Fruit fly (Drosophila melanogaster): ENCODE measurements around the gene Crag.

The Crag gene

dm6 chrX:8583159-8583558 is 8.7 kb upstream of the Crag start (continued):
- no peak for TF ChIP-seq CG11247 (GFP tag; IDR thresholded peaks at IDR 0.05)
- TF ChIP-seq wor (GFP tag; IDR thresholded peaks at IDR 0.05): no peak
- no peak for TF ChIP-seq Ets97D (GFP tag; optimal IDR thresholded peaks at IDR 0.05)
- TF ChIP-seq br (optimal IDR thresholded peaks at IDR 0.05): no peak
- TF ChIP-seq az2 (GFP tag; optimal IDR thresholded peaks at IDR 0.05): no peak
- no peak for TF ChIP-seq zf30C (GFP tag; optimal IDR thresholded peaks at IDR 0.05)
- TF ChIP-seq ap (GFP tag; IDR thresholded peaks at IDR 0.05): no peak
- TF ChIP-seq TFAM (GFP tag; optimal IDR thresholded peaks at IDR 0.05): no peak
- 0 out of 2 replicates have a peak, but pooled peaks have one; percentile 24 for TF ChIP-seq CG31224 (GFP tag; IDR thresholded peaks at IDR 0.05)
- no peak for TF ChIP-seq CG1832 (GFP tag; optimal IDR thresholded peaks at IDR 0.05)
- no peak for TF ChIP-seq CG8765 (GFP tag; IDR thresholded peaks at IDR 0.05)
- TF ChIP-seq CG9609 (GFP tag; optimal IDR thresholded peaks at IDR 0.05): no peak
- TF ChIP-seq Drgx (GFP tag; IDR thresholded peaks at IDR 0.05): no peak
- TF ChIP-seq ac (GFP tag; optimal IDR thresholded peaks at IDR 0.05): no peak
- no peak for TF ChIP-seq Pdp1 (GFP tag; optimal IDR thresholded peaks at IDR 0.05)
- TF ChIP-seq crp (GFP tag; optimal IDR thresholded peaks at IDR 0.05): no peak
- TF ChIP-seq Ravus (GFP tag; IDR thresholded peaks at IDR 0.05): no peak
- TF ChIP-seq pita (GFP tag; optimal IDR thresholded peaks at IDR 0.05): no peak
- no peak for TF ChIP-seq zen2 (GFP tag; IDR thresholded peaks at IDR 0.05; ENCODE audit: partially characterized antibody)
- TF ChIP-seq ro (GFP tag; IDR thresholded peaks at IDR 0.05): no peak
- no peak for TF ChIP-seq Dll (GFP tag; IDR thresholded peaks at IDR 0.05; ENCODE audit: partially characterized antibody)
- TF ChIP-seq Blimp-1 (GFP tag; optimal IDR thresholded peaks at IDR 0.05): peak; percentile 33
- no peak for TF ChIP-seq schlank (tag; optimal IDR thresholded peaks at IDR 0.05)
- TF ChIP-seq Aef1 (GFP tag; IDR thresholded peaks at IDR 0.05): no peak
- TF ChIP-seq sd (tag; optimal IDR thresholded peaks at IDR 0.05): peak; percentile 57
- TF ChIP-seq pan (optimal IDR thresholded peaks at IDR 0.05): no peak
- TF ChIP-seq pan (GFP tag; optimal IDR thresholded peaks at IDR 0.05 in 1 of 2, IDR thresholded peaks at IDR 0.05 in 1 of 2): no peak
- TF ChIP-seq her (GFP tag; optimal IDR thresholded peaks at IDR 0.05): no peak
- no peak for TF ChIP-seq CG10267 (tag; optimal IDR thresholded peaks at IDR 0.05)
- TF ChIP-seq ewg (GFP tag; optimal IDR thresholded peaks at IDR 0.05): no peak
- TF ChIP-seq dan (GFP tag; IDR thresholded peaks at IDR 0.05): no peak
- no peak for TF ChIP-seq CG17612 (GFP tag; IDR thresholded peaks at IDR 0.05)
- TF ChIP-seq klu (GFP tag; IDR thresholded peaks at IDR 0.05): no peak
- TF ChIP-seq gsb-n (tag; optimal IDR thresholded peaks at IDR 0.05): no peak
- no peak for TF ChIP-seq Scr (GFP tag; IDR thresholded peaks at IDR 0.05; ENCODE audit: partially characterized antibody)
- no peak for TF ChIP-seq psq (GFP tag; optimal IDR thresholded peaks at IDR 0.05)
- no peak for TF ChIP-seq prd (optimal IDR thresholded peaks at IDR 0.05)
- TF ChIP-seq prd (GFP tag; IDR thresholded peaks at IDR 0.05): peak; percentile 28; the same call in 1 of the 3 replicates
- TF ChIP-seq CG8944 (GFP tag; optimal IDR thresholded peaks at IDR 0.05): no peak
- TF ChIP-seq CG8924 (tag; optimal IDR thresholded peaks at IDR 0.05): no peak
- TF ChIP-seq usp (GFP tag; optimal IDR thresholded peaks at IDR 0.05): no peak
- TF ChIP-seq Hr39 (optimal IDR thresholded peaks at IDR 0.05): no peak
- no peak for TF ChIP-seq CG7786 (GFP tag; optimal IDR thresholded peaks at IDR 0.05)
- TF ChIP-seq pho (GFP tag; optimal IDR thresholded peaks at IDR 0.05): no peak
- TF ChIP-seq HLHmδ (GFP tag; optimal IDR thresholded peaks at IDR 0.05): no peak
- TF ChIP-seq sqz (GFP tag; optimal IDR thresholded peaks at IDR 0.05): no peak
- TF ChIP-seq CG7271 (tag; optimal IDR thresholded peaks at IDR 0.05): no peak
- no peak for TF ChIP-seq CG7745 (tag; optimal IDR thresholded peaks at IDR 0.05)
- TF ChIP-seq CG32532 (GFP tag; IDR thresholded peaks at IDR 0.05): peak; percentile 32; the same call in 1 of the 2 replicates
- TF ChIP-seq grau (tag; optimal IDR thresholded peaks at IDR 0.05): peak; percentile 81
- no peak for TF ChIP-seq CG34224 (GFP tag; IDR thresholded peaks at IDR 0.05; ENCODE audit: partially characterized antibody)
- no peak for TF ChIP-seq Stat92E (GFP tag; optimal IDR thresholded peaks at IDR 0.05)
- TF ChIP-seq CG10321 (GFP tag; IDR thresholded peaks at IDR 0.05): no peak

All from whole organism, embryonic.